Fruit fly (Drosophila melanogaster) whole organism, wandering third instar larva: ENCODE data around the gene Tctp.
A peak's percentile ranks its signal among the peaks of the same experiment; 100 is the strongest.

ENCODE experiments used
- Dfd ChIP-seq: fragments of >200 bp; optimal IDR thresholded peaks from 2 replicates; lab custom pipeline; 2017; ENCODE audit warnings: missing biosample characterization, missing genetic modification characterization
- Hr78 ChIP-seq: fragments of >200 bp; optimal IDR thresholded peaks from 2 replicates; lab custom pipeline; 2017; ENCODE audit warnings: missing biosample characterization, missing genetic modification characterization
- Hr83 ChIP-seq: fragments of 200-300 bp; sonication (Bioruptor generic); optimal IDR thresholded peaks from 2 replicates; lab custom pipeline; 2016; ENCODE audit warnings: missing biosample characterization, mild to moderate bottlenecking, missing genetic modification characterization, moderate library complexity; ENCODE audit not compliant: poor library complexity, severe bottlenecking
- brk ChIP-seq: fragments of 200-800 bp; sonication (Bioruptor generic); optimal IDR thresholded peaks from 2 replicates; lab custom pipeline; 2016; ENCODE audit warnings: missing biosample characterization, mild to moderate bottlenecking, missing genetic modification characterization
- dl ChIP-seq, 2 experiments: fragments of 175-275, 200-275 bp in 1 of 2; fragments of 200-275 bp in 1 of 2; sonication (Bioruptor generic); optimal IDR thresholded peaks; lab custom pipeline; 2018; ENCODE audit warnings: mild to moderate bottlenecking in 2 of 2, missing biosample characterization in 2 of 2, missing genetic modification characterization in 2 of 2, moderate library complexity in 2 of 2; ENCODE audit not compliant: partially characterized antibody in 2 of 2, insufficient read depth in 1 of 2
- foxo ChIP-seq, 2 experiments: fragments of 200-800 bp; sonication (Bioruptor generic); optimal IDR thresholded peaks; 2 replicates in 1 of 2; 3 replicates in 1 of 2; lab custom pipeline; 2016 to 2017; ENCODE audit warnings: missing biosample characterization in 2 of 2, missing genetic modification characterization in 2 of 2
- lola ChIP-seq: fragments of >200 bp; optimal IDR thresholded peaks from 2 replicates; lab custom pipeline; 2017; ENCODE audit warnings: missing biosample characterization, missing genetic modification characterization
- psq ChIP-seq: fragments of 200-800 bp; sonication (Bioruptor generic); optimal IDR thresholded peaks from 3 replicates; lab custom pipeline; 2017; ENCODE audit warnings: missing biosample characterization, mild to moderate bottlenecking, missing genetic modification characterization, moderate library complexity
- tai ChIP-seq: sonication (Bioruptor generic); optimal IDR thresholded peaks from 2 replicates; lab custom pipeline; 2016; ENCODE audit warnings: missing biosample characterization, missing genetic modification characterization

DNA sequence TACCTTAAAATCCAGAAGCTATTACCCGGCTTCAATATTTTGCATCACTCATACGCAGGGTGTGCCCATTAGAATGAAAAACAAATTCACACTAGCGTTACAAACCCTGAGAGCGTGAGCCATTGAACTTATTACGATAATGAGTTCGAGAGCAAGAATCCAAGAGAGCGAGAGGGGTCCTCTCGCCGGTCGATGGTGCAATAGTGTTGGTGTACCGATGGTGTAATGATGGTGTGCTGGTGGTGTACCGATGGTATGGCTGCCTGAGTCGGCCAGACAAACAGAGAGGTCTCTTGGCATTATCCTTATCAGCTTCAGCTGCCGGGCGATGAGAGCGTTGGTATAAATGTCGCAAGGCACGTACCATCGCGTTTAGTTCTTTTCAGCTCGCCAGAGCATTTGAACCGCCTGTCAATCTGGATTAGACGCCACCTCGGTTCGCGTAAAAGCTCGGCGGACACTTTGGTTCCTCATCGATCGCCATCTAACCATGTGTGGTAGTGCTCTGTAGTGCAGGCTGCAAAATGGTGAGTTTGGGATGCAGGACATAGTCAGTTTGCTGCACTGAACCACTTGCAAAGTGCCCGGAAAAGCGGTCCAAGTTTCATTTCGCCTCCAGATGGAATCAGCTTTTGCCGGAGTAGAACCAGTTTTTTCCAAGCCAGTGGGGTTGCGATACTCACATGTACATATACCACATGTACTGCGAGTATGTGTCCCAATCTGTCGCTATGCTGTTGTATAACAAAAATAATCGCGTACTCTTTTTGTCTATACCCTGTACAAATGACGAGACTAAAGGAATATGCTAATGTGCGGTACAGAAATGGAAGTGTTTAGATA, 9.8 kb upstream of the Tctp start:
- TF ChIP-seq foxo (GFP tag; optimal IDR thresholded peaks at IDR 0.05; lab: Kevin White, UChicago) = no peak
- no peak for TF ChIP-seq Dfd (GFP tag; lab: Kevin White, UChicago)
- peak; percentile 21 for TF ChIP-seq Hr83 (GFP tag; lab: Kevin White, UChicago)
- peak; percentile 48 to 81 for TF ChIP-seq dl (GFP tag; optimal IDR thresholded peaks at IDR 0.05; lab: Kevin White, UChicago; ENCODE audit: insufficient read depth in 1 of 2, partially characterized antibody in 2 of 2)
- no peak for TF ChIP-seq Hr78
- TF ChIP-seq psq (GFP tag; lab: Kevin White, UChicago) = no peak
- no peak for TF ChIP-seq brk
- no peak for TF ChIP-seq lola
- no peak for TF ChIP-seq tai
